Worm (Caenorhabditis elegans) whole organism, L4 larva: Measurements from ENCODE around the gene F33H12.7.
"Not testable (repeated sequence)": the region's sequence is repeated elsewhere in the genome, so short reads cannot be mapped to it uniquely, and the experiment has no call there.

Experiments
- F26F4.8 ChIP-seq: fragments of 200-800 bp; sonication (Bioruptor generic); conservative IDR thresholded peaks from 2 replicates; pipeline ENCODE4 v1.3.6; 2022; ENCODE audit warnings: missing genetic modification characterization, missing compliant biosample characterization
- R02D3.7 ChIP-seq: fragments of 150-350 bp; sonication (generic microtip); optimal IDR thresholded peaks from 3 replicates; lab custom pipeline; 2014; ENCODE audit warnings: missing biosample characterization, missing genetic modification characterization
- Y75B8A.6 ChIP-seq: fragments of 200-800 bp; sonication (Bioruptor generic); IDR thresholded peaks from 2 replicates; pipeline ENCODE4 v1.3.6; 2022; ENCODE audit warnings: missing genetic modification reagents, missing genetic modification characterization, missing compliant biosample characterization
- aha-1 ChIP-seq: fragments of 150-350 bp; peaks from one replicate; lab custom pipeline; 2014; ENCODE audit warnings: missing biosample characterization, missing genetic modification characterization
- attf-4 ChIP-seq: sonication (generic microtip); optimal IDR thresholded peaks from 3 replicates; lab custom pipeline; 2017; ENCODE audit warnings: missing biosample characterization, missing genetic modification characterization
- ceh-20 ChIP-seq: fragments of 200-800 bp; sonication (Bioruptor generic); IDR thresholded peaks from 2 replicates; pipeline ENCODE4 v1.3.6; 2022; ENCODE audit warnings: missing genetic modification reagents, missing genetic modification characterization, missing compliant biosample characterization
- ceh-28 ChIP-seq: fragments of 150-350 bp; optimal IDR thresholded peaks from 2 replicates; lab custom pipeline; 2014; ENCODE audit warnings: missing biosample characterization, missing genetic modification reagents, missing genetic modification characterization
- ceh-44 ChIP-seq: fragments of 200-800 bp; sonication (Bioruptor generic); IDR thresholded peaks from 2 replicates; pipeline ENCODE4 v1.3.6; 2022; ENCODE audit warnings: missing genetic modification reagents, missing genetic modification characterization, missing compliant biosample characterization
- ceh-82 ChIP-seq: sonication (generic microtip); optimal IDR thresholded peaks from 2 replicates; lab custom pipeline; 2017; ENCODE audit warnings: missing biosample characterization, missing genetic modification characterization
- ces-1 ChIP-seq: fragments of 150-350 bp; sonication (generic microtip); optimal IDR thresholded peaks from 4 replicates; lab custom pipeline; 2014; ENCODE audit warnings: missing biosample characterization, missing genetic modification reagents, missing genetic modification characterization
- daf-12 ChIP-seq: fragments of 150-350 bp; optimal IDR thresholded peaks from 2 replicates; lab custom pipeline; 2014; ENCODE audit warnings: missing biosample characterization, missing genetic modification reagents, missing genetic modification characterization
- daf-8 ChIP-seq: fragments of 200-800 bp; sonication (Bioruptor generic); IDR thresholded peaks from 2 replicates; pipeline ENCODE4 v1.3.6; 2022; ENCODE audit warnings: missing genetic modification characterization, missing compliant biosample characterization
- dmd-6 ChIP-seq: fragments of 200-800 bp; sonication (Bioruptor generic); IDR thresholded peaks from 2 replicates; pipeline ENCODE4 v1.3.6; 2022; ENCODE audit warnings: missing genetic modification reagents, missing genetic modification characterization, missing compliant biosample characterization
- dve-1 ChIP-seq: sonication (generic microtip); optimal IDR thresholded peaks from 2 replicates; lab custom pipeline; 2017; ENCODE audit warnings: antibody characterized with exemption, mild to moderate bottlenecking, missing genetic modification characterization, missing compliant biosample characterization; ENCODE audit not compliant: insufficient read depth
- egl-43 ChIP-seq: fragments of 200-800 bp; sonication (Bioruptor generic); IDR thresholded peaks from 2 replicates; pipeline ENCODE4 v1.3.6; 2022; ENCODE audit warnings: missing genetic modification reagents, missing genetic modification characterization, missing compliant biosample characterization
- hmg-1.1 ChIP-seq: fragments of 200-800 bp; sonication (Bioruptor generic); IDR thresholded peaks from 2 replicates; pipeline ENCODE4 v1.3.6; 2022; ENCODE audit warnings: missing genetic modification reagents, missing genetic modification characterization, missing compliant biosample characterization
- lim-7 ChIP-seq: fragments of 200-800 bp; sonication (Bioruptor generic); IDR thresholded peaks from 2 replicates; pipeline ENCODE4 v1.3.6; 2022; ENCODE audit warnings: missing genetic modification characterization, missing compliant biosample characterization
- lir-3 ChIP-seq: sonication (generic microtip); optimal IDR thresholded peaks from 2 replicates; lab custom pipeline; 2016; ENCODE audit warnings: mild to moderate bottlenecking, missing genetic modification characterization, missing compliant biosample characterization
- lsy-2 ChIP-seq, 2 experiments: fragments of 150-350 bp in 1 of 2; sonication (generic microtip) in 1 of 2; optimal IDR thresholded peaks; 2 replicates each; lab custom pipeline; 2014 to 2017; ENCODE audit warnings: missing biosample characterization in 2 of 2, missing genetic modification characterization in 2 of 2
- madf-9 ChIP-seq: fragments of 200-800 bp; sonication (Bioruptor generic); conservative IDR thresholded peaks from 2 replicates; pipeline ENCODE4 v1.3.6; 2022; ENCODE audit warnings: missing genetic modification reagents, missing genetic modification characterization, missing compliant biosample characterization
- mdl-1 ChIP-seq, 2 experiments: fragments of 150-350 bp in 1 of 2; sonication (generic microtip) in 1 of 2; optimal IDR thresholded peaks; 2 replicates each; lab custom pipeline; 2014 to 2017; ENCODE audit warnings: missing biosample characterization in 2 of 2, missing genetic modification characterization in 2 of 2
- mdt-29 ChIP-seq: fragments of 200-800 bp; sonication (Bioruptor generic); IDR thresholded peaks from 2 replicates; pipeline ENCODE4 v1.3.6; 2022; ENCODE audit warnings: missing genetic modification reagents, missing genetic modification characterization, missing compliant biosample characterization
- mxl-3 ChIP-seq: fragments of 200-800 bp; sonication (Bioruptor generic); optimal IDR thresholded peaks from 2 replicates; lab custom pipeline; 2018; ENCODE audit warnings: mild to moderate bottlenecking, missing genetic modification characterization, missing compliant biosample characterization
- nhr-10 ChIP-seq: fragments of 150-350 bp; optimal IDR thresholded peaks from 2 replicates; lab custom pipeline; 2014; ENCODE audit warnings: missing biosample characterization, missing genetic modification characterization
- nhr-102 ChIP-seq: sonication (generic microtip); optimal IDR thresholded peaks from 2 replicates; lab custom pipeline; 2016; ENCODE audit warnings: mild to moderate bottlenecking, missing genetic modification characterization, moderate library complexity, missing compliant biosample characterization
- nhr-237 ChIP-seq: sonication (generic microtip); optimal IDR thresholded peaks from 2 replicates; lab custom pipeline; 2017; ENCODE audit warnings: missing biosample characterization, missing genetic modification characterization
- nhr-25 ChIP-seq: sonication (generic microtip); optimal IDR thresholded peaks from 2 replicates; lab custom pipeline; 2017; ENCODE audit warnings: missing genetic modification characterization, mild to moderate bottlenecking, missing compliant biosample characterization, antibody characterized with exemption, moderate library complexity, borderline replicate concordance; ENCODE audit not compliant: insufficient read depth
- nhr-6 ChIP-seq: fragments of 150-350 bp; optimal IDR thresholded peaks from 2 replicates; lab custom pipeline; 2014; ENCODE audit warnings: missing biosample characterization, missing genetic modification characterization
- pha-4 ChIP-seq, 2 experiments: fragments of 150-350 bp in 1 of 2; fragments of 200-800 bp in 1 of 2; sonication (Bioruptor generic) in 1 of 2; IDR thresholded peaks in 1 of 2; optimal IDR thresholded peaks in 1 of 2; 2 replicates each; pipeline versions ENCODE4 v1.3.6 to Lab custom; 2014 to 2022; ENCODE audit warnings: missing genetic modification characterization in 2 of 2, missing genetic modification reagents in 2 of 2, missing biosample characterization in 1 of 2, missing compliant biosample characterization in 1 of 2
- saeg-2 ChIP-seq: fragments of 200-800 bp; sonication (Bioruptor generic); IDR thresholded peaks from 2 replicates; pipeline ENCODE4 v1.3.6; 2022; ENCODE audit warnings: missing genetic modification reagents, missing genetic modification characterization, missing compliant biosample characterization
- sdz-12 ChIP-seq: fragments of 200-800 bp; sonication (Bioruptor generic); optimal IDR thresholded peaks from 2 replicates; lab custom pipeline; 2018; ENCODE audit warnings: mild to moderate bottlenecking, missing genetic modification characterization, missing compliant biosample characterization
- spr-1 ChIP-seq: sonication (generic microtip); optimal IDR thresholded peaks from 2 replicates; lab custom pipeline; 2016; ENCODE audit warnings: mild to moderate bottlenecking, missing genetic modification characterization, missing compliant biosample characterization
- spr-3 ChIP-seq: fragments of 200-800 bp; sonication (Bioruptor generic); optimal IDR thresholded peaks from 2 replicates; lab custom pipeline; 2018; ENCODE audit warnings: mild to moderate bottlenecking, missing genetic modification characterization, missing compliant biosample characterization
- unc-130 ChIP-seq: sonication (generic microtip); optimal IDR thresholded peaks from 2 replicates; lab custom pipeline; 2016; ENCODE audit warnings: missing genetic modification reagents, missing genetic modification characterization, missing compliant biosample characterization
- unc-39 ChIP-seq: sonication (generic microtip); optimal IDR thresholded peaks from 2 replicates; lab custom pipeline; 2017; ENCODE audit warnings: missing biosample characterization, missing genetic modification characterization
- unc-62 ChIP-seq, 3 experiments: fragments of 150-350 bp in 1 of 3; sonication (generic microtip); optimal IDR thresholded peaks in 2 of 3; peaks in 1 of 3; 1 replicate in 1 of 3; 2 replicates in 2 of 3; lab custom pipeline; 2014 to 2017; ENCODE audit warnings: missing biosample characterization in 3 of 3, missing genetic modification characterization in 3 of 3, missing genetic modification reagents in 3 of 3, missing genotype in 1 of 3
- zag-1 ChIP-seq: fragments of 150-350 bp; optimal IDR thresholded peaks from 2 replicates; lab custom pipeline; 2014; ENCODE audit warnings: missing biosample characterization, missing genetic modification characterization
- zfp-2 ChIP-seq: sonication (generic microtip); optimal IDR thresholded peaks from 2 replicates; lab custom pipeline; 2016; ENCODE audit warnings: mild to moderate bottlenecking, missing genetic modification characterization, missing compliant biosample characterization

F33H12.7 gene

DNA sequence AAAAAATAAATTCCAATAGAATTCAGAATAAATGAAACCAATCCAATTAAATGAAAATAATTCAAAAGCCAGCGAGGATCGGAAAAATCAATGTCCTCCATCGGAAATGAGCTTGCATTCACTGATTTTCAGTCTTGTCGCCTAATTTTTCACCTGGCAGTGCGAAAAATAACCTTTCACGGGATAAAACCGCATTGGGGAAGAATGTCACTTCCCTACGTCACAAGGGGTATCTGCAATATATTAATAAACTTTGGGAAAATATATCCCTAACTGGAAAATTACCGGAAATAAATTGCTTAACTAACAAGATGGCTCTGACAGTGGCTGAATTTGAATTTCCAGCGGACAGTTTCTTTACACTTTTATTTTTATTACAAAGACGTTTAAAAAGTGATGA lies 18.6 kb upstream of the F33H12.7 start, which contains the start of gene sri-77:
Gene sri-77, minus strand, starts transcription at position 101 of the 400 bp plus-strand sequence.
- TF ChIP-seq daf-12 (no peak), mdl-1 (tag; optimal IDR thresholded peaks at IDR 0.05; lab: Kevin White, UChicago) (no peak), R02D3.7 (tag; lab: Kevin White, UChicago) (no peak), pha-4 (GFP tag; IDR thresholded peaks at IDR 0.05; lab: Robert Waterston, UW) (no peak), pha-4 (tag; optimal IDR thresholded peaks at IDR 0.05; lab: Kevin White, UChicago) (no peak), unc-130 (GFP tag; lab: Kevin White, UChicago) (no peak), nhr-25 (tag; lab: Kevin White, UChicago) (no peak), ceh-20 (no peak), egl-43 (GFP tag; lab: Robert Waterston, UW) (no peak), nhr-6 (tag; lab: Kevin White, UChicago) (no peak), saeg-2 (GFP tag; lab: Robert Waterston, UW) (no peak), spr-3 (no peak), lim-7 (GFP tag; lab: Robert Waterston, UW) (no peak), ceh-44 (GFP tag; lab: Robert Waterston, UW) (no peak), nhr-10 (tag; lab: Kevin White, UChicago) (no peak), madf-9 (GFP tag; lab: Robert Waterston, UW) (no peak), ceh-28 (tag; lab: Kevin White, UChicago) (no peak), lir-3 (tag; lab: Kevin White, UChicago) (no peak), zfp-2 (tag; lab: Kevin White, UChicago) (no peak), dmd-6 (GFP tag; lab: Robert Waterston, UW) (no peak), mxl-3 (GFP tag; lab: Kevin White, UChicago) (no peak)

DNA sequence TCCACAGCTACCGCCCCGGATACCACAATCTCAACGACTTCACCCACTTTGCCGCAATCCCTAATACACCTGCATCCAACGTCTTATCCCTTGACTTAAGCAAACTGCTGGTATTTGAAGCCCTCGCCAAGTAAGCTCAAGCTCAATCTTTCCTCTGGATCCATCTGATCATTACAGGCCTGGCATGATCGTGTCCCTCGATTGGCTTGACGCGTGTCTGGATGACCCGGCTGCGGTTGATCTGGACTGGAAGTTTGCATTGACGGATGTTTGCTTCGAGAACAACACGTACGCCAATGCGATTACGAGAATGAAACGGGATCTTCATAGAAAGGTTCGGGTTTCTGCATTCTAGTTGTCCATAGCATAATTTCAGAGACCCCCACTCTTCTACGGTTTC lies 14.2 kb upstream of the F33H12.7 start:
- TF ChIP-seq aha-1 (tag; lab: Kevin White, UChicago): peak; percentile 91
- no peak for TF ChIP-seq nhr-237 (tag; lab: Kevin White, UChicago)
- no peak for TF ChIP-seq Y75B8A.6 (GFP tag; lab: Robert Waterston, UW)

DNA sequence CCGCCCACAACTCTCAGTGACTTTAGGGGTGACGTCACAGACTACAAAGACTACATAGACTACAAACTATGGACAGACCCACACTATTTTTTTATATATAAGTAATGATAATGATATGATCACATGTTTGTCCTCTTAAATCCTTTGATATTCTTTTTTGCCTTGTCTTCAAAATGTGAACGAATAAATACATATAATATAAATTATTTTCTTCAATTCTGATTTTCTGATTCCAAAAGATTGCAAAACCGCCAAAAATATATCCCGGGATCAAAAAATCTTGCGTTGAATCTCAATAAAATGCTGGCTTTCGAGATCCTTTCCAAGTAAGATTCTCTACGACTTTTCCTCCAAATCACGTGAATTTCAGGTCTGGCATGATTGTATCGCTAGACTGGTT lies 13.5 kb upstream of the F33H12.7 start, which contains the start of gene F33H12.1:
Gene F33H12.1, plus strand, starts transcription at position 301 of the 400 bp plus-strand sequence.
- TF ChIP-seq daf-8 (GFP tag; lab: Robert Waterston, UW); ces-1; madf-9 (GFP tag; lab: Robert Waterston, UW): not testable (repeated sequence)

DNA sequence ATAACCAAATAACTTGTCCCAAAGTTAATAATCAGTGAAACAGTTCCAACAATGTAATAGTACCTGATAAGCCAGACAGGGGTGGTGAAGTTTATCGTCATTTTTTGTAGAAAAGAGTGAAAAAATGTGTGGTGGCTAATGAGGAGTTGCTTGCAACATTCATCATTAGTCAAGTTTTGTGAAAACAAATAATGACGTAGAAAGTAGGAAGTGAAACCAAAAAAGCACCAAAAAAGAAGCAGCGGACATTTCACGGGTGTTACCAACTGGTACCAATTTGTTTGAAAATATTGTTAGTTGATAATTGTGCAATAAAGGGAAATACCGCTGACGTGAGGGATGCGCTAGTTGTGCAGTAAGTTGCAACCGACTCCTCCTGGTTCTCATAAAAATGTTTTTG lies 1.2 kb downstream of the F33H12.7 start, which contains the start of gene sri-36:
Gene sri-36, minus strand, starts transcription at position 101 of the 400 bp plus-strand sequence.
- TF ChIP-seq nhr-102: no peak
- TF ChIP-seq zag-1 (tag; lab: Kevin White, UChicago): no peak
- no peak for TF ChIP-seq unc-39 (tag; lab: Kevin White, UChicago)
- TF ChIP-seq aha-1 (tag; lab: Kevin White, UChicago): peak; percentile 9
- no peak for TF ChIP-seq mxl-3 (GFP tag; lab: Kevin White, UChicago)

DNA sequence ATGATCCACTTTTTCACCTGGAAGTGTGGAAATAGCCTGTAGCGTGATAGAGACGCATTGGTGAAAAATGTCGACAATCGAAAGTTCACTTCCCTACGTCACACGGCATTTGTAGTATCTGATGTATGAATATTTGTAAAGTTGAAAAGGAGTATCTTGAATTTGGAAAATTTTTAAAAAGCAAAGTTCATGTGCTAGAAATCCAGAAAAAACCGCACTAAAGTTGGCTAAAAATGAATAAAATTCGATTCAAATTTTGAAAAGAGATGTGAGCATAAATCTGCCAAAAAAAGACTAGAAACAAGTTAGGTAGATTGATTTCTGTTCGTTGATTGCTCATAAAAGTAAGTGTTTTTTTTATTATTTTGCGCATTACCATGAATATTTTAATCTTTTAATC lies 3.7 kb downstream of the F33H12.7 start, which contains the start of gene sri-74:
Gene sri-74, minus strand, starts transcription at position 101 of the 400 bp plus-strand sequence.
- TF ChIP-seq sdz-12 (GFP tag; lab: Kevin White, UChicago) (no peak), pha-4 (GFP tag; IDR thresholded peaks at IDR 0.05; lab: Robert Waterston, UW) (no peak), pha-4 (tag; optimal IDR thresholded peaks at IDR 0.05; lab: Kevin White, UChicago) (no peak), ceh-28 (tag; lab: Kevin White, UChicago) (no peak), lsy-2 (tag; optimal IDR thresholded peaks at IDR 0.05; lab: Kevin White, UChicago) (no peak), mdt-29 (no peak), F26F4.8 (no peak), dmd-6 (GFP tag; lab: Robert Waterston, UW) (no peak), spr-1 (no peak), ceh-82 (tag; lab: Kevin White, UChicago) (no peak), hmg-1.1 (GFP tag; lab: Robert Waterston, UW) (no peak), ceh-20 (no peak), dve-1 (tag; lab: Kevin White, UChicago) (no peak), unc-62 (GFP tag; optimal IDR thresholded peaks at IDR 0.05 in 1 of 2; lab: Kevin White, UChicago) (no peak), unc-62 (tag; optimal IDR thresholded peaks at IDR 0.05; lab: Kevin White, UChicago) (no peak), attf-4 (no peak)
- TF ChIP-seq, all 104 proteins: peak for 0
